Fruit fly (Drosophila melanogaster): ENCODE measurements around the gene CHKov1.
A peak's percentile ranks its signal among the peaks of the same experiment; 100 is the strongest.

CHKov1 gene

dm6 chr3R:25305822-25306544 is 23.1 kb downstream of the CHKov1 start:
- peak; percentile 47 for TF ChIP-seq noc (tag; optimal IDR thresholded peaks at IDR 0.05)

dm6 chr3R:25303857-25304440 is 25.2 kb downstream of the CHKov1 start, which contains the start of gene CG31436:
Gene CG31436, plus strand, starts transcription at chr3R:25304137.
- TF ChIP-seq noc (tag; optimal IDR thresholded peaks at IDR 0.05) = no peak

dm6 chr3R:25302239-25302638 is 26.9 kb downstream of the CHKov1 start, which contains the start of gene CG31370:
Gene CG31370, plus strand, starts transcription at chr3R:25302464.
- TF ChIP-seq noc (tag; optimal IDR thresholded peaks at IDR 0.05) = no peak

dm6 chr3R:25300575-25300974 is 28.5 kb downstream of the CHKov1 start, which contains the start of gene CG13659:
Gene CG13659, plus strand, starts transcription at chr3R:25300891.
- TF ChIP-seq noc (tag; optimal IDR thresholded peaks at IDR 0.05) = no peak

dm6 chr3R:25299507-25299964 is 29.6 kb downstream of the CHKov1 start, which contains the start of gene CG31288:
Gene CG31288, minus strand, starts transcription at chr3R:25299557.
- TF ChIP-seq noc (tag; optimal IDR thresholded peaks at IDR 0.05) = no peak

- no peak for TF ChIP-seq noc (tag; optimal IDR thresholded peaks at IDR 0.05)
These were observed 31.4 kb downstream of the CHKov1 start, which contains the start of gene CG31097 for dm6 chr3R:25297678-25298077. Gene CG31097, minus strand, starts transcription at chr3R:25297778.

- peak; percentile 65 for TF ChIP-seq noc (tag; optimal IDR thresholded peaks at IDR 0.05)
These were observed 33.6 kb downstream of the CHKov1 start, which contains the start of gene CG31102 for dm6 chr3R:25295320-25296020. Gene CG31102, minus strand, starts transcription at chr3R:25295594.

dm6 chr3R:25292864-25293284 is 36.2 kb downstream of the CHKov1 start, which contains the start of gene CG31098:
Gene CG31098, minus strand, starts transcription at chr3R:25292977.
- peak; percentile 59 for TF ChIP-seq noc (tag; optimal IDR thresholded peaks at IDR 0.05)

- TF ChIP-seq noc (tag; optimal IDR thresholded peaks at IDR 0.05) = no peak
These were observed 39.5 kb downstream of the CHKov1 start, which contains the start of gene CG11893 for dm6 chr3R:25289589-25289988. Gene CG11893, plus strand, starts transcription at chr3R:25289889.

- no peak for TF ChIP-seq noc (tag; optimal IDR thresholded peaks at IDR 0.05)
These were observed 42.0 kb downstream of the CHKov1 start, which contains the start of gene CG13658 for dm6 chr3R:25287128-25287527. Gene CG13658, plus strand, starts transcription at chr3R:25287474.

- TF ChIP-seq noc (tag; optimal IDR thresholded peaks at IDR 0.05) = no peak
These were observed 43.9 kb downstream of the CHKov1 start, which contains the start of gene CG31104 for dm6 chr3R:25285173-25285572. Gene CG31104, plus strand, starts transcription at chr3R:25285473.

dm6 chr3R:25283209-25283670 is 45.9 kb downstream of the CHKov1 start, which contains the start of gene CG31300:
Gene CG31300, plus strand, starts transcription at chr3R:25283620.
- TF ChIP-seq noc (tag; optimal IDR thresholded peaks at IDR 0.05) = no peak

dm6 chr3R:25281165-25281564 is 48.0 kb downstream of the CHKov1 start, which contains the start of gene CG11892:
Gene CG11892, plus strand, starts transcription at chr3R:25281548.
- peak; percentile 84 for TF ChIP-seq noc (tag; optimal IDR thresholded peaks at IDR 0.05)

dm6 chr3R:25279796-25280350 is 49.2 kb downstream of the CHKov1 start, which contains the start of gene CG10514:
Gene CG10514, minus strand, starts transcription at chr3R:25279846.
- TF ChIP-seq noc (tag; optimal IDR thresholded peaks at IDR 0.05) = peak; percentile 65

- TF ChIP-seq noc (tag; optimal IDR thresholded peaks at IDR 0.05) = no peak
These were observed 52.0 kb downstream of the CHKov1 start, which contains the start of gene CG10513 for dm6 chr3R:25277112-25277511. Gene CG10513, minus strand, starts transcription at chr3R:25277212.
